Worm (Caenorhabditis elegans): ENCODE results near the gene K07F5.7.

DNA sequence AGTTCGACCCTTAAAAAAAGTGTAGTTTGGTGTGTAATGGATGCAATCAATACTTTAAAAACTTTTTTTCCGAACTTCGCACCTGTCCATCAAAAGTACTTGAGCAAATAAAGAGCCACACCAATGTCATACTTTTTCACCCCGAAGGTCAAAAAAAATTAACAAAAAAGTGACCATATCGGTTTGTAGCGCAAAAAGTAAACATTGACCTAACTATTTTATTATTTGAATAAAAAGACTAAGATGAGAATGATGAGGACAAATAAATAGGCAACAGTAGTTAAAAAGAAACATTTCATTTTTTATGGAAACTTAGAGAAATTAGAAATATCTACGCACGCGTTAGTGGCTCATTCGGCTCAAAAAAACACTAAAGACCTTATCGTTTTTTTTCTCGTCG is 21.4 kb upstream of the K07F5.7 start:
- TF ChIP-seq ets-4 (tag; optimal IDR thresholded peaks at IDR 0.05) (no peak), unc-55 (GFP tag; optimal IDR thresholded peaks at IDR 0.05) (no peak), pha-4 (tag; optimal IDR thresholded peaks at IDR 0.05) (no peak), elt-2 (tag; optimal IDR thresholded peaks at IDR 0.05) (no peak), ceh-34 (tag; optimal IDR thresholded peaks at IDR 0.05) (no peak), ceh-2 (tag; optimal IDR thresholded peaks at IDR 0.05) (no peak)

Measured in whole organism, late embryonic.